Worm (Caenorhabditis elegans) whole organism, L4 larva: ENCODE measurements around the gene F16G10.3.

ENCODE experiments used
- ceh-20 ChIP-seq: fragments of 200-800 bp; sonication (Bioruptor generic); IDR thresholded peaks from 2 replicates; pipeline ENCODE4 v1.3.6; 2022; ENCODE audit warnings: missing genetic modification reagents, missing genetic modification characterization, missing compliant biosample characterization
- ceh-32 ChIP-seq: sonication (generic microtip); optimal IDR thresholded peaks from 2 replicates; lab custom pipeline; 2016; ENCODE audit warnings: mild to moderate bottlenecking, missing genetic modification characterization, missing compliant biosample characterization; ENCODE audit not compliant: poor library complexity
- dve-1 ChIP-seq: sonication (generic microtip); optimal IDR thresholded peaks from 2 replicates; lab custom pipeline; 2017; ENCODE audit warnings: antibody characterized with exemption, mild to moderate bottlenecking, missing genetic modification characterization, missing compliant biosample characterization; ENCODE audit not compliant: insufficient read depth
- madf-9 ChIP-seq: fragments of 200-800 bp; sonication (Bioruptor generic); conservative IDR thresholded peaks from 2 replicates; pipeline ENCODE4 v1.3.6; 2022; ENCODE audit warnings: missing genetic modification reagents, missing genetic modification characterization, missing compliant biosample characterization
- pha-4 ChIP-seq, 2 experiments: fragments of 150-350 bp in 1 of 2; fragments of 200-800 bp in 1 of 2; sonication (Bioruptor generic) in 1 of 2; IDR thresholded peaks in 1 of 2; optimal IDR thresholded peaks in 1 of 2; 2 replicates each; pipeline versions ENCODE4 v1.3.6 to Lab custom; 2014 to 2022; ENCODE audit warnings: missing genetic modification characterization in 2 of 2, missing genetic modification reagents in 2 of 2, missing biosample characterization in 1 of 2, missing compliant biosample characterization in 1 of 2
- snpc-4 ChIP-seq: fragments of 150-350 bp; optimal IDR thresholded peaks from 2 replicates; lab custom pipeline; 2014; ENCODE audit warnings: missing biosample characterization, missing genetic modification characterization
- unc-62 ChIP-seq, 3 experiments: fragments of 150-350 bp in 1 of 3; sonication (generic microtip); optimal IDR thresholded peaks in 2 of 3; peaks in 1 of 3; 1 replicate in 1 of 3; 2 replicates in 2 of 3; lab custom pipeline; 2014 to 2017; ENCODE audit warnings: missing biosample characterization in 3 of 3, missing genetic modification characterization in 3 of 3, missing genetic modification reagents in 3 of 3, missing genotype in 1 of 3

DNA sequence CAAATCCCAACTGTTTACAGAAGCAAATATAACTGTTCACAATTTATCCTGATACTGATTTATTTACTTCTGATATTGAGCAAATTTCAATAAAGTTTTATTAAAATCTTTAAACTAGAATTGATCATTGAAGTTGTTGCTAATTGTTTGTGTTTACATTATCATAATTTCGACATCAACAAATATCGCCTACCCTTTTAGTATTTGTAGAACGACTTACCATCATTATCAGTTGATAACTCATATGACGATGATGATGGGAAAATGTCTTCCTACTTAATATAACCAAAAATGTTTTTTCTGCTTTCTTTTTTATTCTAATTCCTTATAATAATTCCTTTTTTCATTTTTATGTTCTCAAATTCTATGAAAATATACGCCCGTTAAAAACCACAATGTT lies 48.5 kb downstream of the F16G10.3 start:
- TF ChIP-seq dve-1 (tag; lab: Kevin White, UChicago) (peak; percentile 22), snpc-4 (tag; lab: Kevin White, UChicago) (no peak), madf-9 (GFP tag; lab: Robert Waterston, UW) (no peak), pha-4 (GFP tag; IDR thresholded peaks at IDR 0.05; lab: Robert Waterston, UW) (no peak), pha-4 (tag; optimal IDR thresholded peaks at IDR 0.05; lab: Kevin White, UChicago) (no peak), unc-62 (GFP tag; optimal IDR thresholded peaks at IDR 0.05 in 1 of 2; lab: Kevin White, UChicago) (no peak), unc-62 (tag; optimal IDR thresholded peaks at IDR 0.05; lab: Kevin White, UChicago) (no peak), ceh-32 (tag; lab: Kevin White, UChicago) (no peak), ceh-20 (GFP tag; lab: Robert Waterston, UW) (no peak)
